Worm (Caenorhabditis elegans) whole organism, L3 larva: ENCODE measurements around the gene T28A8.5.
A peak's percentile ranks its signal among the peaks of the same experiment; 100 is the strongest.

Experiments used
- egl-27 ChIP-seq: sonication (generic microtip); optimal IDR thresholded peaks from 4 replicates; lab custom pipeline; 2017; ENCODE audit warnings: missing biosample characterization, missing genetic modification reagents, missing genetic modification characterization
- elt-2 ChIP-seq: sonication (generic microtip); optimal IDR thresholded peaks from 2 replicates; lab custom pipeline; 2016; ENCODE audit warnings: missing genetic modification reagents, mild to moderate bottlenecking, missing genetic modification characterization, missing compliant biosample characterization
- eor-1 ChIP-seq, 2 experiments: fragments of 150-350 bp; optimal IDR thresholded peaks; 2 replicates each; lab custom pipeline; 2014 to 2018; ENCODE audit warnings: missing biosample characterization in 2 of 2, missing genetic modification characterization in 2 of 2
- jun-1 ChIP-seq: fragments of 150-350 bp; optimal IDR thresholded peaks from 2 replicates; lab custom pipeline; 2014; ENCODE audit warnings: missing biosample characterization, missing genetic modification reagents, missing genetic modification characterization
- lin-15B ChIP-seq: fragments of 150-350 bp; optimal IDR thresholded peaks from 2 replicates; lab custom pipeline; 2014; ENCODE audit warnings: missing biosample characterization, missing genetic modification characterization
- mdl-1 ChIP-seq: fragments of 150-350 bp; optimal IDR thresholded peaks from 2 replicates; lab custom pipeline; 2014; ENCODE audit warnings: missing biosample characterization, missing genetic modification characterization
- nfya-1 ChIP-seq: sonication (generic microtip); optimal IDR thresholded peaks from 2 replicates; lab custom pipeline; 2017; ENCODE audit warnings: missing genetic modification characterization, mild to moderate bottlenecking, missing compliant biosample characterization, antibody characterized with exemption, moderate library complexity; ENCODE audit not compliant: insufficient read depth
- nhr-25 ChIP-seq: sonication (generic microtip); optimal IDR thresholded peaks from 2 replicates; lab custom pipeline; 2017; ENCODE audit warnings: missing biosample characterization, missing genetic modification characterization
- pha-4 ChIP-seq: fragments of 150-350 bp; optimal IDR thresholded peaks from 2 replicates; lab custom pipeline; 2014; ENCODE audit warnings: missing biosample characterization, missing genetic modification reagents, missing genetic modification characterization
- pqm-1 ChIP-seq: fragments of 150-350 bp; optimal IDR thresholded peaks from 2 replicates; lab custom pipeline; 2017; ENCODE audit warnings: missing biosample characterization, missing genetic modification characterization, inconsistent platforms
- skn-1 ChIP-seq: fragments of 150-350 bp; optimal IDR thresholded peaks from 2 replicates; lab custom pipeline; 2014; ENCODE audit warnings: missing biosample characterization, missing genetic modification characterization
- unc-39 ChIP-seq: sonication (generic microtip); optimal IDR thresholded peaks from 4 replicates; lab custom pipeline; 2017; ENCODE audit warnings: missing biosample characterization, missing genetic modification characterization
- zag-1 ChIP-seq: fragments of 150-350 bp; optimal IDR thresholded peaks from 2 replicates; lab custom pipeline; 2014; ENCODE audit warnings: missing biosample characterization, missing genetic modification characterization
- ztf-11 ChIP-seq: fragments of 150-350 bp; optimal IDR thresholded peaks from 2 replicates; lab custom pipeline; 2014; ENCODE audit warnings: missing biosample characterization, missing genetic modification characterization

DNA sequence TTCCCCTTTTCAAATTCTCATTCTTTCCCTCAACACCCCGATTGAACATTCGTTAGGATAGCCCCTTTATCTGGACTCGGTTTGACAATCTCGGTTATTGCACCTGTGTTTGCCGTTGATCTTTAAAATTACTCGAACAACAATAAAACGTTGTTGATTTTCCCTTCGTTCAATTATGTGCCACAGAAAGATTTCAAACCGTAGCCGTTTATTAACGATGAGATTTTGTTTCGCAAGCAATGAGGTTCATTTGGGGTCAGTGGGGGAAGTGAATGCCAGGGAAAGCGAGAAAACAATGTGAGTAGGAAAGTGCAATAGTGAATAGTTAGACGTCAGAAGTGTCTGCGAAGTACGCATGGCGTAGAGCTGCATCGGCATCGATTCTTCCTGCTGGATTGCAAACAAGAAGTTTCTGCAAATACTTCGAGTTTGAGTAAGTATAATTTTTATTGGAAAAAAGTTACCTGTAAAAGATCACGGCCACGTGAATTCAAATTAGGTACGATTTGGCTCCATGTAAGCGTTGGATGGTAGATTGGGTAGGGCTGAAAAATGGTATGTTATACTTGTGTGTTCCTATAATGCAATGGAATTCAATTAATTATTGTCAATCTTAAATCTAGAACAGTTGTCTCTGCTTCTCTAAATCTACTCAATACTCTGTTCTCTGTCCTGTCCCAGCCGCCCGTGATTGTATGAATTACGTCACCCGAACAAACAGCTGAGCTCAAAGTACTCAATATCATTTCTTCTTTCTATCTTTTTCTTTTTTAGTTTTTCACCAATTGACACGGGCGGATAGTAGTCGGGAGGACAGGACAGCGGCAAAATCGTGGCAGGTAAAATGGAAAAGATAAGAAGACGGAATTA, 36.7 kb upstream of the T28A8.5 start, which contains the start of gene kel-3:
- TF ChIP-seq nhr-25 (peak; percentile 37), zag-1 (tag; lab: Kevin White, UChicago) (no peak), mdl-1 (no peak), jun-1 (peak; percentile 85), skn-1 (tag; lab: Kevin White, UChicago) (no peak), ztf-11 (tag; lab: Kevin White, UChicago) (no peak), pha-4 (tag; lab: Kevin White, UChicago) (peak; percentile 85), pqm-1 (tag; lab: Kevin White, UChicago) (peak; percentile 96), nfya-1 (tag; lab: Kevin White, UChicago) (peak; percentile 70), eor-1 (tag; optimal IDR thresholded peaks at IDR 0.05; lab: Kevin White, UChicago) (no peak), unc-39 (tag; lab: Kevin White, UChicago) (no peak), lin-15B (tag; lab: Kevin White, UChicago) (peak; percentile 34), elt-2 (tag; lab: Kevin White, UChicago) (peak; percentile 96), egl-27 (tag; lab: Kevin White, UChicago) (no peak)
